Worm (Caenorhabditis elegans) whole organism, L3 larva: ENCODE data around the gene srg-48.

Experiments used
- R02D3.7 ChIP-seq: fragments of 150-350 bp; optimal IDR thresholded peaks from 2 replicates; lab custom pipeline; 2014; ENCODE audit warnings: missing biosample characterization, missing genetic modification characterization
- nfya-1 ChIP-seq: sonication (generic microtip); optimal IDR thresholded peaks from 2 replicates; lab custom pipeline; 2017; ENCODE audit warnings: missing genetic modification characterization, mild to moderate bottlenecking, missing compliant biosample characterization, antibody characterized with exemption, moderate library complexity; ENCODE audit not compliant: insufficient read depth
- nhr-11 ChIP-seq: fragments of 150-350 bp; optimal IDR thresholded peaks from 2 replicates; lab custom pipeline; 2014; ENCODE audit warnings: missing biosample characterization, missing genetic modification characterization
- nhr-12 ChIP-seq: fragments of 150-350 bp; optimal IDR thresholded peaks from 2 replicates; lab custom pipeline; 2014; ENCODE audit warnings: missing biosample characterization, missing genetic modification characterization
- nhr-76 ChIP-seq: fragments of 150-350 bp; sonication (generic microtip); optimal IDR thresholded peaks from 5 replicates; lab custom pipeline; 2014; ENCODE audit warnings: missing biosample characterization, missing genetic modification characterization
- ztf-4 ChIP-seq: fragments of 150-350 bp; optimal IDR thresholded peaks from 2 replicates; lab custom pipeline; 2014; ENCODE audit warnings: missing biosample characterization, missing genetic modification characterization

DNA sequence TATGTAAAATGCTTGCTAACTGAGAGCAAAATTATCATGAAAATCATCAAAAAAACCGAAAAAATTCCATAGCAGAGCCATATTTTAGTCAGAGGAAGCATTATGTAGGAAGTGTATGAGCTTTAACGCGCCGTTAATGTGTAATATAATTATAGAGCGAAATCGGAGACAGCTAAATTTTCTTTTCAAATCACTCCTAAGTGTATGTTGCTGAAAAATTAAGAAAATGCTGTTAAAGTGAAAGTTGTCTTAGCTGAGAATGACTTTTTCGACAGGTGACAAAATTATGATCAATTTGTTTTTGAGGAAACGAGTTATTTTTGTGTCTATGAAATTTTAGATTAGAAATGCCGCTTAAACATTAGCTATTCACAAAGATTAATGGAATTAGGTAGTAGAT is 2.9 kb downstream of the srg-48 start, which contains the start of gene srg-50:
- TF ChIP-seq ztf-4 (tag; lab: Kevin White, UChicago) (no peak), nhr-11 (tag; lab: Kevin White, UChicago) (no peak), nhr-76 (no peak), R02D3.7 (tag; lab: Kevin White, UChicago) (no peak), nhr-12 (no peak), nfya-1 (tag; lab: Kevin White, UChicago) (no peak)
